Fruit fly (Drosophila melanogaster) whole organism, wandering third instar larva: ENCODE results near the gene et.

ENCODE experiments used
- CG9705 ChIP-seq: fragments of 200-800 bp; sonication (Bioruptor generic); optimal IDR thresholded peaks from 2 replicates; lab custom pipeline; 2018; ENCODE audit warnings: missing biosample characterization, mild to moderate bottlenecking, missing genetic modification characterization
- Dfd ChIP-seq: fragments of >200 bp; optimal IDR thresholded peaks from 2 replicates; lab custom pipeline; 2017; ENCODE audit warnings: missing biosample characterization, missing genetic modification characterization
- Dif ChIP-seq: fragments of 200-275, 200-300 bp; sonication (Bioruptor generic); optimal IDR thresholded peaks from 2 replicates; lab custom pipeline; 2018; ENCODE audit warnings: missing biosample characterization, missing genetic modification characterization; ENCODE audit not compliant: partially characterized antibody
- GATAd ChIP-seq: sonication (Bioruptor generic); optimal IDR thresholded peaks from 2 replicates; lab custom pipeline; 2016; ENCODE audit warnings: missing biosample characterization, missing genetic modification characterization
- HLH106 ChIP-seq: fragments of 200-800 bp; optimal IDR thresholded peaks from 3 replicates; lab custom pipeline; 2019; ENCODE audit warnings: missing biosample characterization, mild to moderate bottlenecking, missing genetic modification characterization, moderate library complexity
- Hnf4 ChIP-seq: fragments of 200-800 bp; sonication (Bioruptor generic); optimal IDR thresholded peaks from 2 replicates; lab custom pipeline; 2016; ENCODE audit warnings: missing biosample characterization, mild to moderate bottlenecking, missing genetic modification characterization
- Hr78 ChIP-seq: fragments of >200 bp; optimal IDR thresholded peaks from 2 replicates; lab custom pipeline; 2017; ENCODE audit warnings: missing biosample characterization, missing genetic modification characterization
- Hr83 ChIP-seq: fragments of 200-300 bp; sonication (Bioruptor generic); optimal IDR thresholded peaks from 2 replicates; lab custom pipeline; 2016; ENCODE audit warnings: missing biosample characterization, mild to moderate bottlenecking, missing genetic modification characterization, moderate library complexity; ENCODE audit not compliant: poor library complexity, severe bottlenecking
- Jra ChIP-seq: sonication (Bioruptor generic); optimal IDR thresholded peaks from 2 replicates; lab custom pipeline; 2016; ENCODE audit warnings: missing biosample characterization, missing genetic modification characterization
- Mio ChIP-seq: sonication (Bioruptor generic); optimal IDR thresholded peaks from 2 replicates; lab custom pipeline; 2016; ENCODE audit warnings: missing biosample characterization, missing genetic modification characterization
- Myc ChIP-seq: fragments of >200 bp; optimal IDR thresholded peaks from 2 replicates; lab custom pipeline; 2017
- N ChIP-seq: fragments of >200 bp; optimal IDR thresholded peaks from 2 replicates; lab custom pipeline; 2018; ENCODE audit warnings: missing biosample characterization, missing external identifiers, missing genetic modification characterization
- Rel ChIP-seq, 2 experiments: fragments of 200-800 bp; sonication (Bioruptor generic) in 1 of 2; optimal IDR thresholded peaks; 2 replicates in 1 of 2; 3 replicates in 1 of 2; lab custom pipeline; 2016 to 2019; ENCODE audit warnings: mild to moderate bottlenecking in 2 of 2, missing biosample characterization in 2 of 2, missing genetic modification characterization in 2 of 2, moderate library complexity in 1 of 2
- Sp1 ChIP-seq: fragments of 200-800 bp; sonication (Bioruptor generic); optimal IDR thresholded peaks from 3 replicates; lab custom pipeline; 2019; ENCODE audit warnings: missing biosample characterization, mild to moderate bottlenecking, missing genetic modification characterization, moderate library complexity
- Vsx2 ChIP-seq: fragments of 200-300, 225-300 bp; sonication (Bioruptor generic); optimal IDR thresholded peaks from 2 replicates; lab custom pipeline; 2018; ENCODE audit warnings: missing biosample characterization, missing genetic modification characterization; ENCODE audit not compliant: partially characterized antibody
- brk ChIP-seq: fragments of 200-800 bp; sonication (Bioruptor generic); optimal IDR thresholded peaks from 2 replicates; lab custom pipeline; 2016; ENCODE audit warnings: missing biosample characterization, mild to moderate bottlenecking, missing genetic modification characterization
- dl ChIP-seq, 2 experiments: fragments of 175-275, 200-275 bp in 1 of 2; fragments of 200-275 bp in 1 of 2; sonication (Bioruptor generic); optimal IDR thresholded peaks; lab custom pipeline; 2018; ENCODE audit warnings: mild to moderate bottlenecking in 2 of 2, missing biosample characterization in 2 of 2, missing genetic modification characterization in 2 of 2, moderate library complexity in 2 of 2; ENCODE audit not compliant: partially characterized antibody in 2 of 2, insufficient read depth in 1 of 2
- dmrt93B ChIP-seq: fragments of 200-800 bp; sonication (Bioruptor generic); optimal IDR thresholded peaks from 2 replicates; lab custom pipeline; 2018; ENCODE audit warnings: missing biosample characterization, mild to moderate bottlenecking, missing genetic modification characterization
- dsf ChIP-seq: sonication (Bioruptor generic); optimal IDR thresholded peaks from 2 replicates; lab custom pipeline; 2016; ENCODE audit warnings: missing biosample characterization, missing genetic modification characterization, borderline replicate concordance
- ey ChIP-seq: fragments of 200-800 bp; sonication (Bioruptor generic); optimal IDR thresholded peaks from 2 replicates; lab custom pipeline; 2016; ENCODE audit warnings: missing biosample characterization, missing genetic modification characterization
- foxo ChIP-seq, 2 experiments: fragments of 200-800 bp; sonication (Bioruptor generic); optimal IDR thresholded peaks; 2 replicates in 1 of 2; 3 replicates in 1 of 2; lab custom pipeline; 2016 to 2017; ENCODE audit warnings: missing biosample characterization in 2 of 2, missing genetic modification characterization in 2 of 2
- fru ChIP-seq: fragments of 200-800 bp; sonication (Bioruptor generic); optimal IDR thresholded peaks from 3 replicates; lab custom pipeline; 2016; ENCODE audit warnings: missing biosample characterization, mild to moderate bottlenecking, missing genetic modification characterization
- h ChIP-seq: fragments of 200-800 bp; sonication (Bioruptor generic); optimal IDR thresholded peaks from 3 replicates; lab custom pipeline; 2016; ENCODE audit warnings: missing biosample characterization, mild to moderate bottlenecking, missing genetic modification characterization
- jim ChIP-seq: fragments of 175-275, 200-325 bp; sonication (Bioruptor generic); optimal IDR thresholded peaks from 2 replicates; lab custom pipeline; 2016; ENCODE audit warnings: missing biosample characterization, mild to moderate bottlenecking, missing genetic modification characterization
- psq ChIP-seq: fragments of 200-800 bp; sonication (Bioruptor generic); optimal IDR thresholded peaks from 3 replicates; lab custom pipeline; 2017; ENCODE audit warnings: missing biosample characterization, mild to moderate bottlenecking, missing genetic modification characterization, moderate library complexity
- sv ChIP-seq: fragments of 200-800 bp; sonication (Bioruptor generic); optimal IDR thresholded peaks from 3 replicates; lab custom pipeline; 2016; ENCODE audit warnings: missing biosample characterization, missing genetic modification characterization
- tai ChIP-seq: sonication (Bioruptor generic); optimal IDR thresholded peaks from 2 replicates; lab custom pipeline; 2016; ENCODE audit warnings: missing biosample characterization, missing genetic modification characterization
- woc ChIP-seq: sonication (Bioruptor generic); optimal IDR thresholded peaks from 2 replicates; lab custom pipeline; 2016; ENCODE audit warnings: missing biosample characterization, mild to moderate bottlenecking, missing genetic modification characterization

Gene et

dm6 chrX:19662583-19663195 is 13.0 kb downstream of the et start:
- TF ChIP-seq Vsx2 (GFP tag; lab: Kevin White, UChicago) = peak; percentile 85
- TF ChIP-seq h (GFP tag; lab: Kevin White, UChicago) = no peak
- peak; percentile 90 for TF ChIP-seq Dif
- TF ChIP-seq Hr83 (GFP tag; lab: Kevin White, UChicago) = peak; percentile 53
- no peak for TF ChIP-seq jim
- TF ChIP-seq dl (GFP tag; optimal IDR thresholded peaks at IDR 0.05; lab: Kevin White, UChicago; ENCODE audit: insufficient read depth in 1 of 2, partially characterized antibody in 2 of 2) = peak in 1 of 2 experiments; percentile 74

DNA sequence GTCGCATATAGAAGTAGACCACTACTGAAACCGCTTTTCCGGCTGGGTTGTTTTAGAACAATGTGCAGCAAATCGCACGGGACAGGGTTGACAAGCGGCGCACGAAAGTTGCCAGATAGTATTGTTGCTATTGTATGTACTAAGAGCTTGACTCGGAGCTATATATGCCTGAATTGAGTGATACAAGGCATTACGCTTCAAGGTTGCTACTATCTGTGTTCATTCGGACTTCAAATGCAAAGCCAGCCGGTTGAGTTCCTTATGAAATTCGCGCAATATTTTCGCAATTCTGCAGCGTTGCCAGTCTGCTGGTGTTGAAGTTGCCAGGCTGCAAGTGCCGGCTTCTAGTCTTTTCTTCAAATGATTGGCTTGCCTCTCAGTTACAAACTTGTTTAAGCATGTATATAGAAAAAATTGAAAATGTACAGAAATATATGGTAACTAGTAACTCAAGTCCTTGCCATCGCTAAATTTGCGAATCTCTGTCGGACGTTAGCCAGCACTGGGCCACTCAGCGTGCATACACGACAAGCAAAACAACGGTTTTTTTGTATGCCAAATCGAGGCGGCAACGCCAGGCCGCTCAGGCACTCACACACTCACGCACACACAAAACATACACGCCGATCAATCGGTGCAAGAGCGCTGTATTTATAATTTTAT is 23.8 kb downstream of the et start, which contains the start of the genes Ranbp21 and Elys:
Gene Ranbp21, minus strand, starts transcription at position 513 of the 663 bp plus-strand sequence.
Gene Elys, plus strand, starts transcription at position 549 of the 663 bp plus-strand sequence.
- peak; percentile 0 for TF ChIP-seq sv
- peak; percentile 44 for TF ChIP-seq CG9705 (GFP tag; lab: Kevin White, UChicago)
- TF ChIP-seq Hr78 (GFP tag; lab: Kevin White, UChicago) = no peak
- TF ChIP-seq Jra (GFP tag; lab: Kevin White, UChicago) = no peak
- peak in 1 of 2 experiments; percentile 66 for TF ChIP-seq foxo (GFP tag; optimal IDR thresholded peaks at IDR 0.05; lab: Kevin White, UChicago)
- TF ChIP-seq Hr83 (GFP tag; lab: Kevin White, UChicago) = no peak
- peak; percentile 24 for TF ChIP-seq Sp1
- TF ChIP-seq ey (GFP tag; lab: Kevin White, UChicago) = peak; percentile 59
- peak; percentile 40 for TF ChIP-seq psq (GFP tag; lab: Kevin White, UChicago)
- peak; percentile 56 for TF ChIP-seq HLH106 (tag; lab: Kevin White, UChicago)

DNA sequence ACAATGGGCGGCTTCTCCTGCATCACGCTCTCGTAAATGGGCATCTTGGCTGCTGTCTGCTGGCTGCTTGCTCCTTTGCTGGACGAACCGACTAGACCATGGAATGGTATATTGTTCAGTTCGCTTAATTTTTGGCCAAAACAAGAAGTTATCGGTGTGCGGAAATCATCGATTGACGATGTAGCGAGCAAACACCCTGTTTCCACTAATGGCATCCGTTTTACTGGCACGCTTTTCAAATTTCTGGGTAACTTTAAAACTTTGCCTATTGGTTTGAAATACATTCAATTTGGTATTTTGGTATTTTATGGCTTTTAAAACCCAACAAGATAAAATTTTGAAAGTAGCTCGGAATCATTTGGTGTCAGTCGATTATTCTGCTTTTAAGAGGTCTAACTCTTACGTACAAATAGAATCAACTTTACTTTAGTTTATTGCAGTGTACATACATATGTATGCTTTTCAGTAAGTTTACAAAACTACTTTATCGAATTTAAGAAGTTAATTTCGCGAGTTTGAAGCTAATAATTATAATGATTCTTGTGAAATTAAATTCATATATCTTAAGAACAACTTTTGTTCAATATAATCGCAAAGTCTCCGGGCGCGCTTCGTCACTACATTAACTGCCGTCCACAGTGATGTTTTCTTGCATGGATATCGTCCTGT is 29.7 kb downstream of the et start, which contains the start of gene Arp10:
Gene Arp10, minus strand, starts transcription at position 304 of the 669 bp plus-strand sequence.
- TF ChIP-seq HLH106 (tag; lab: Kevin White, UChicago) = peak; percentile 25
- no peak for TF ChIP-seq fru (GFP tag; lab: Kevin White, UChicago)
- TF ChIP-seq psq (GFP tag; lab: Kevin White, UChicago) = no peak
- no peak for TF ChIP-seq Dfd (GFP tag; lab: Kevin White, UChicago)
- TF ChIP-seq tai (GFP tag; lab: Kevin White, UChicago) = no peak
- no peak for TF ChIP-seq Mio
- TF ChIP-seq woc = no peak
- peak; percentile 11 for TF ChIP-seq h (GFP tag; lab: Kevin White, UChicago)
- no peak for TF ChIP-seq GATAd (GFP tag; lab: Kevin White, UChicago)
- peak; percentile 87 for TF ChIP-seq N (GFP tag; lab: Kevin White, UChicago)
- TF ChIP-seq Hnf4 (GFP tag; lab: Kevin White, UChicago) = no peak
- no peak for TF ChIP-seq dl (GFP tag; optimal IDR thresholded peaks at IDR 0.05; lab: Kevin White, UChicago; ENCODE audit: insufficient read depth in 1 of 2, partially characterized antibody in 2 of 2)
- no peak for TF ChIP-seq sv
- peak; percentile 5 for TF ChIP-seq Sp1
- TF ChIP-seq brk (GFP tag; lab: Kevin White, UChicago) = no peak
- no peak for TF ChIP-seq dmrt93B (GFP tag; lab: Kevin White, UChicago)
- TF ChIP-seq Hr78 (GFP tag; lab: Kevin White, UChicago) = no peak

DNA sequence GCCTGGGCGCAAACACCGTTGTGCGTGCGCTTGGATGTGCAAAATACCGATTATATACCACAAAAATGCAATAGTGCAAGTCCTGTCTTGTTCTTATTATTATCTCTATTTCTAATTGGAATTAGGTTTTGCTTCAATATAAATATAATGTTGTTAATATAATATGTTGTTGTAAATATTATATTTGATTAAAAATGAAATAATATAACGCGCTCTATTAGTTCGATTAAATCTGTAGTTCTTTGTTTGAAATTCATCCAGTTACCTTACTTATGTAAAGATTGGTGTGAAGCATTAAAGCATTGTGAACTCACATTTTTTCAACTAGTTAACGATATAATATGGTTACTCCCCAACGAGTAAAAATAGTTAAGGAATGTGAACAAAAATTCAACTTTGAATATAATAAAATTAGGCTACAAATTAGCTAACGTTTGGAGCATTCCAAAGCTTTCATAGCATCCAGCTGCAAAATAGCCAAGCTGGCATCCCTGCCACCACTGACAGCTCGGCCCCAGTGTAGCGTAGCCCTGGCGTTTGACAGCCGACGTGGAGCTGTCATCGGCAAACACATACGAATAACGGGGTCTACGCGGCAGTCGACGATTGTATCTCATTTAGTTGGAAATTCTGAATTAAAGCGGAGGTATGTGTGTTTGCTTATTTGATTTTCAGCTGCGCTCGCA is 32.7 kb downstream of the et start, which contains the start of the genes CG12237 and Sec61gamma:
Gene CG12237, minus strand, starts transcription at position 51 of the 686 bp plus-strand sequence.
Gene Sec61gamma, plus strand, starts transcription at position 509 of the 686 bp plus-strand sequence.
- TF ChIP-seq sv (peak; percentile 8), woc (peak; percentile 74), Dif (peak; percentile 46), Rel (GFP tag; optimal IDR thresholded peaks at IDR 0.05; lab: Kevin White, UChicago) (no peak), Rel (tag; optimal IDR thresholded peaks at IDR 0.05; lab: Kevin White, UChicago) (peak; percentile 49), GATAd (GFP tag; lab: Kevin White, UChicago) (no peak), fru (GFP tag; lab: Kevin White, UChicago) (no peak), dsf (no peak), Myc (peak; percentile 94), Sp1 (peak; percentile 45)
